Worm (Caenorhabditis elegans): Measurements from ENCODE around the gene T05B9.2.

Gene T05B9.2

DNA sequence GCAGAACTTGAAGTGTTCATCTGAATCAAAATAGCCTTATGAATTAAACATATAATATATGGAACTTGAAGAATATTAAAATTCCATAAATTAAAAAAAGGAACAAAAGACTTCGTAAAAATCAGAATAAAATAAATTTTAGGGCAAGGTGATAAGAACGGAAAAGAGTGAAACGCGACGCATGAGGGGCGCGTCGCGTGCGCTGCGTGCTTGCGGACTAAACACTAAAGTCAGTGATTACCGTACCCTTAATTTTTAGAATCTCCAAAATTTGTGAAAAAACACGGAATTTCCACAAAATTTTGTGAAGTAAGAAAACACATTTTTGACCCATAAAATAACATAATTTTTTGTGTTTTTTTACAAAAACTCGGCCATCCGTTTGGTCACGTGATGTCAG, 5.5 kb downstream of the T05B9.2 start, which contains the start of gene T05B9.1:
TSS of gene T05B9.1 (minus strand) at position 20 of the 400 bp plus-strand sequence.
- no peak for TF ChIP-seq lin-15B (tag; optimal IDR thresholded peaks at IDR 0.05)
- TF ChIP-seq elt-2 (tag; optimal IDR thresholded peaks at IDR 0.05): no peak
- TF ChIP-seq pha-4 (tag; optimal IDR thresholded peaks at IDR 0.05): no peak
- no peak for TF ChIP-seq ztf-4 (tag; optimal IDR thresholded peaks at IDR 0.05)
- no peak for TF ChIP-seq nhr-12 (tag; optimal IDR thresholded peaks at IDR 0.05)
- TF ChIP-seq nhr-77 (tag; optimal IDR thresholded peaks at IDR 0.05): no peak
- TF ChIP-seq mml-1 (tag; optimal IDR thresholded peaks at IDR 0.05): no peak
- no peak for TF ChIP-seq egl-27 (tag; optimal IDR thresholded peaks at IDR 0.05)
- no peak for TF ChIP-seq nhr-237 (tag; optimal IDR thresholded peaks at IDR 0.05)
- TF ChIP-seq nhr-23 (tag; optimal IDR thresholded peaks at IDR 0.05): no peak
- no peak for TF ChIP-seq ceh-16 (tag; optimal IDR thresholded peaks at IDR 0.05)
- TF ChIP-seq fkh-2 (tag; optimal IDR thresholded peaks at IDR 0.05): no peak
- no peak for TF ChIP-seq daf-12 (tag; optimal IDR thresholded peaks at IDR 0.05)
- TF ChIP-seq nhr-43 (tag; optimal IDR thresholded peaks at IDR 0.05; ENCODE audit: poor library complexity, severe bottlenecking): no peak
- no peak for TF ChIP-seq snpc-4 (tag; optimal IDR thresholded peaks at IDR 0.05)
- TF ChIP-seq tbx-2 (tag; optimal IDR thresholded peaks at IDR 0.05): no peak
- no peak for TF ChIP-seq egl-5 (tag; optimal IDR thresholded peaks at IDR 0.05)

DNA sequence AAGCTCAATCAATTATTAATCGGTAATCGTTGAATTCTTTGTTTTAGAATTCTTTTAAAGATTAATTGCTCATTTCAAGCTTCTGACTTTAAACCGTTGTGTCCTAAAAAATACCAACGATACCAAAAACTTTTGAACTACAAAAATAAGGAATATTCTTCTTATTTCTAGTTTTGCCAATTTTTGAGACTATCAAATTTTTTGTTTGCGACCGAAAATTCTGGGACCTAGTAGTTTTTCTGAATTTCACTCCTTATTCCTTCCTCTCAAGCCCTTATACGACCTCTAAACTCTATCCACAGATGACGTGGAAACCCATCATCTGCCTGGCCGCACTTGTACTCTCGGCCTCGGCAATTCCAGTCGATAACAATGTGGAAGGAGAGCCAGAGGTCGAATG, 13.2 kb downstream of the T05B9.2 start, which contains the start of gene cut-1:
TSS of gene cut-1 (plus strand) at position 301 of the 400 bp plus-strand sequence.
- no peak for TF ChIP-seq hmg-11 (tag; optimal IDR thresholded peaks at IDR 0.05)
- no peak for TF ChIP-seq nhr-12 (tag; optimal IDR thresholded peaks at IDR 0.05)
- no peak for TF ChIP-seq fkh-10 (GFP tag; optimal IDR thresholded peaks at IDR 0.05)
- no peak for TF ChIP-seq jun-1 (tag; optimal IDR thresholded peaks at IDR 0.05)
- no peak for TF ChIP-seq ama-1 (optimal IDR thresholded peaks at IDR 0.05)
- no peak for TF ChIP-seq lsy-12 (tag; optimal IDR thresholded peaks at IDR 0.05)
- no peak for TF ChIP-seq nhr-76 (tag; optimal IDR thresholded peaks at IDR 0.05)
- TF ChIP-seq unc-39 (tag; optimal IDR thresholded peaks at IDR 0.05): no peak
- TF ChIP-seq sea-2 (GFP tag; optimal IDR thresholded peaks at IDR 0.05): no peak
- no peak for TF ChIP-seq ztf-4 (tag; optimal IDR thresholded peaks at IDR 0.05)
- no peak for TF ChIP-seq fos-1 (tag; optimal IDR thresholded peaks at IDR 0.05)
- no peak for TF ChIP-seq mdl-1 (tag; optimal IDR thresholded peaks at IDR 0.05)
- no peak for TF ChIP-seq nhr-25 (tag; optimal IDR thresholded peaks at IDR 0.05)
- no peak for TF ChIP-seq pha-4 (tag; optimal IDR thresholded peaks at IDR 0.05)

DNA sequence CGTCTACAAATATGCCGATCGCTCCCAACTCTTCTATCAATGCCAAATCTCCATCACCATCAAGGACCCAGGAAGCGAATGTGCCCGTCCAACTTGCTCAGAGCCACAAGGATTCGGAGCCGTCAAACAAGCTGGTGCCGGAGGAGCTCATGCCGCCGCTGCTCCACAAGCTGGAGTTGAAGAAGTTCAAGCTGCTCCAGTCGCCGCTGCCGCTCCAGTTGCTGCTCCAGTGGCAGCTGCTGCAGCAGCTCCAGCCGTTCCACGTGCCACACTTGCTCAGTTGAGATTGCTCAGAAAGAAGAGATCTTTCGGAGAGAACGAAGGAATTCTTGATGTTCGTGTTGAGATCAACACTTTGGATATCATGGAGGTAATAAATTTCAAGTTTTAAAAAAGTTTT, 15.2 kb downstream of the T05B9.2 start:
- no peak for TF ChIP-seq mdl-1 (tag; optimal IDR thresholded peaks at IDR 0.05)
- no peak for TF ChIP-seq ceh-28 (tag; optimal IDR thresholded peaks at IDR 0.05)
- TF ChIP-seq jun-1 (tag; optimal IDR thresholded peaks at IDR 0.05): no peak
- TF ChIP-seq sea-2 (GFP tag; optimal IDR thresholded peaks at IDR 0.05): no peak
- no peak for TF ChIP-seq R02D3.7 (tag; optimal IDR thresholded peaks at IDR 0.05)
- TF ChIP-seq nhr-43 (tag; optimal IDR thresholded peaks at IDR 0.05; ENCODE audit: poor library complexity, severe bottlenecking): no peak
- TF ChIP-seq ztf-4 (tag; optimal IDR thresholded peaks at IDR 0.05): no peak
- no peak for TF ChIP-seq nhr-237 (tag; optimal IDR thresholded peaks at IDR 0.05)

DNA sequence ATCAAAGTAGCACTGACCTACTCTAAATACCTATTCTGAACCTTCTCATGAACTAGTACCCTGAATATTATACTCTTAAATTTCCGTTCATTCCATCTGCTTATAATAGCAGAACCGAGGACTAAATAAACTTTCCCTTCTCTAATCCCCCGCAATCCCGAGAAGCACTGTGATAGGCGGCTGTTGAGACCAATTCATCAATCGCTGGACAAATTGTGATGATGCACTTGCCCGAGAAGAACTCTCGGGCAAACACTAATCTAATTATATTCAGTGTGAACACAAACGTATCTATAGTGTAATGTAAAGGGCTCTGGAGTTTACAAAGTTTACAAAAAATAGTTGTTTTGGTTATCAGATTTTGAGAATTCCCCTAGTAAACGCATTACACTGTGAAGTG, 19.2 kb downstream of the T05B9.2 start:
- TF ChIP-seq mdl-1 (tag; optimal IDR thresholded peaks at IDR 0.05) (no peak), ama-1 (optimal IDR thresholded peaks at IDR 0.05) (no peak), nhr-77 (tag; optimal IDR thresholded peaks at IDR 0.05) (no peak), aly-2 (tag; optimal IDR thresholded peaks at IDR 0.05) (no peak)

DNA sequence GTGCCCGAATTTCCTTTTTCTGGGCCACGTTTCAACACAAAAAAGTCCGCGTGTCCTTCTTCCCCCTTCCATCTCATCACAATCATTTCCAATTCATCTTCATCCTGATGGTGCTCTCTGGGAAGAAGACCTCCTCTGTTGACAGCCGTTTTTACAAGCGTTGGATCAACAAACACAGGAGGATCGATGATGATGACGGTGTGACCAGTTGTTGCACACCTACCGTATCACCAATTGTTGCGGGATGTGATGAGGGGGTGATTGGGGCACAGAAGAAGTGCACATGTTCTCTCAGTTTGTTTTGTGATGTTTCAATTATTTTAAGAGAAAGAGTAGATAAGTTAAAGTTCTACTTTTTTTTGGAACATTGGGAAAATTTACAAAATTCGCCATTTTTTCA, 19.8 kb downstream of the T05B9.2 start:
- TF ChIP-seq mdl-1 (tag; optimal IDR thresholded peaks at IDR 0.05) (no peak), nfya-1 (tag; optimal IDR thresholded peaks at IDR 0.05; ENCODE audit: insufficient read depth) (peak; percentile 25), lin-39 (tag; optimal IDR thresholded peaks at IDR 0.05) (peak; percentile 28)

DNA sequence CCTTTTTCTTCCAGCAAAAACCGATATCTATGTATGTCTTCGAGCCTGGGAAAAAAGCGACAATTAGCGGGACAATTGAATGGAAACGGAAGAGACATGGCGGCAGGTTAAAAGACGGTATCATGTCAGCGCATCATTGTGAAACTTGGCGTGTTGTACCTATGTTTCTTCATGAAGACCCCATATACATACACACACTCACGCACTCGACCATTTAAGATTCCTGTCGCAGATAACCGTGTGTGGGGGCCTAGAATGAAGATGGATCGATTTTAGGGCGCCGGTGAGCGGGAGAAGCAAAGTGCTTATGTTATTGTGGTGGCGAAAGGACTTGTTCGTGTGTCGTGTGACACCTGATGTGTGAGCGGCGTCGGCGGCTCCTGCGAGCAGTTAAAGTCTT, 21.2 kb downstream of the T05B9.2 start:
- TF ChIP-seq aly-2 (tag; optimal IDR thresholded peaks at IDR 0.05) (no peak), lin-15B (tag; optimal IDR thresholded peaks at IDR 0.05) (no peak), nhr-28 (tag; optimal IDR thresholded peaks at IDR 0.05) (no peak), nhr-67 (tag; optimal IDR thresholded peaks at IDR 0.05) (no peak), snpc-4 (tag; optimal IDR thresholded peaks at IDR 0.05) (no peak), elt-1 (tag; optimal IDR thresholded peaks at IDR 0.05) (peak; percentile 12), mml-1 (tag; optimal IDR thresholded peaks at IDR 0.05) (no peak), ceh-16 (tag; optimal IDR thresholded peaks at IDR 0.05) (no peak), ZK546.5 (tag; optimal IDR thresholded peaks at IDR 0.05) (no peak), skn-1 (tag; optimal IDR thresholded peaks at IDR 0.05) (no peak), elt-3 (tag; optimal IDR thresholded peaks at IDR 0.05) (no peak), nhr-25 (tag; optimal IDR thresholded peaks at IDR 0.05) (peak; percentile 24), ceh-82 (tag; optimal IDR thresholded peaks at IDR 0.05) (no peak)
